Fruit fly (Drosophila melanogaster) whole organism, embryonic: ENCODE measurements around the gene timeout.

Experiments
- Aef1 ChIP-seq: fragments of 200-800 bp; sonication (Bioruptor generic); IDR thresholded peaks from 3 replicates; pipeline ENCODE4 v1.3.6; 2022; ENCODE audit warnings: missing biosample characterization, missing genetic modification characterization
- B-H2 ChIP-seq: fragments of 200-800 bp; sonication (Bioruptor generic); optimal IDR thresholded peaks from 2 replicates; lab custom pipeline; 2018; ENCODE audit warnings: missing biosample characterization, mild to moderate bottlenecking, missing genetic modification characterization
- CG11085 ChIP-seq: fragments of 200-800 bp; sonication (Bioruptor generic); IDR thresholded peaks from 2 replicates; pipeline ENCODE4 v1.3.6; 2022; ENCODE audit warnings: missing biosample characterization, missing genetic modification characterization
- CG11247 ChIP-seq: fragments of 200-800 bp; sonication (Bioruptor generic); IDR thresholded peaks from 2 replicates; pipeline ENCODE4 v1.3.6; 2022; ENCODE audit warnings: missing biosample characterization, missing genetic modification characterization
- CG11560 ChIP-seq: fragments of 200-800 bp; sonication (Bioruptor generic); IDR thresholded peaks from 3 replicates; pipeline ENCODE4 v1.3.6; 2022; ENCODE audit warnings: missing biosample characterization, missing genetic modification characterization
- CG12236 ChIP-seq: fragments of 200-800 bp; sonication (Bioruptor generic); optimal IDR thresholded peaks from 2 replicates; lab custom pipeline; 2016; ENCODE audit warnings: missing biosample characterization, missing genetic modification characterization
- CG12299 ChIP-seq: fragments of 200-800 bp; sonication (Bioruptor generic); optimal IDR thresholded peaks from 2 replicates; lab custom pipeline; 2018; ENCODE audit warnings: missing biosample characterization, mild to moderate bottlenecking, missing genetic modification characterization
- CG12744 ChIP-seq: fragments of 200-800 bp; sonication (Bioruptor generic); optimal IDR thresholded peaks from 2 replicates; lab custom pipeline; 2016; ENCODE audit warnings: missing biosample characterization, missing genetic modification characterization
- CG13624 ChIP-seq: fragments of 200-800 bp; sonication (Bioruptor generic); optimal IDR thresholded peaks from 2 replicates; lab custom pipeline; 2016; ENCODE audit warnings: missing biosample characterization, missing genetic modification characterization
- CG15073 ChIP-seq: fragments of 200-800 bp; sonication (Bioruptor generic); optimal IDR thresholded peaks from 2 replicates; lab custom pipeline; 2016; ENCODE audit warnings: missing biosample characterization, missing genetic modification characterization
- CG17385 ChIP-seq: fragments of 200-800 bp; sonication (Bioruptor generic); optimal IDR thresholded peaks from 3 replicates; lab custom pipeline; 2018; ENCODE audit warnings: missing biosample characterization, mild to moderate bottlenecking, missing genetic modification characterization
- CG17829 ChIP-seq: fragments of 200-800 bp; optimal IDR thresholded peaks from 2 replicates; lab custom pipeline; 2019; ENCODE audit warnings: missing biosample characterization, mild to moderate bottlenecking, missing genetic modification characterization, moderate library complexity
- CG31388 ChIP-seq: fragments of 200-800 bp; sonication (Bioruptor generic); optimal IDR thresholded peaks from 2 replicates; lab custom pipeline; 2016; ENCODE audit warnings: missing biosample characterization, missing genetic modification characterization
- CG31441 ChIP-seq: fragments of 200-800 bp; sonication (Bioruptor generic); IDR thresholded peaks from 2 replicates; pipeline ENCODE4 v1.3.6; 2022; ENCODE audit warnings: missing biosample characterization, missing genetic modification characterization
- CG34224 ChIP-seq: fragments of 200-800 bp; sonication (Bioruptor generic); IDR thresholded peaks from 3 replicates; pipeline ENCODE4 v1.3.6; 2022; ENCODE audit warnings: missing biosample characterization, missing genetic modification characterization; ENCODE audit not compliant: partially characterized antibody
- CG4617 ChIP-seq: fragments of 200-800 bp; sonication (Bioruptor generic); optimal IDR thresholded peaks from 3 replicates; lab custom pipeline; 2016; ENCODE audit warnings: missing biosample characterization, missing genetic modification characterization, borderline replicate concordance
- CG4820 ChIP-seq: fragments of 200-800 bp; sonication (Bioruptor generic); optimal IDR thresholded peaks from 3 replicates; lab custom pipeline; 2016; ENCODE audit warnings: missing biosample characterization, missing genetic modification characterization
- CG6254 ChIP-seq: fragments of 200-800 bp; sonication (Bioruptor generic); optimal IDR thresholded peaks from 3 replicates; lab custom pipeline; 2017; ENCODE audit warnings: mild to moderate bottlenecking, missing biosample characterization, missing genetic modification reagents, missing genetic modification characterization
- CG6854 ChIP-seq: fragments of 200-800 bp; sonication (Bioruptor generic); optimal IDR thresholded peaks from 3 replicates; lab custom pipeline; 2017; ENCODE audit warnings: missing biosample characterization, mild to moderate bottlenecking, missing genetic modification characterization
- CG7963 ChIP-seq: fragments of 200-800 bp; sonication (Bioruptor generic); IDR thresholded peaks from 3 replicates; pipeline ENCODE4 v1.3.6; 2022; ENCODE audit warnings: missing biosample characterization, missing genetic modification characterization; ENCODE audit not compliant: partially characterized antibody
- CG8290 ChIP-seq, 3 experiments: fragments of 200-800 bp; sonication (Bioruptor generic); optimal IDR thresholded peaks; 2 replicates each; lab custom pipeline; 2016 to 2019; ENCODE audit warnings: missing biosample characterization in 3 of 3, missing genetic modification characterization in 3 of 3, mild to moderate bottlenecking in 2 of 3, moderate library complexity in 1 of 3
- CHES-1-like ChIP-seq: fragments of 200-800 bp; sonication (Bioruptor generic); optimal IDR thresholded peaks from 2 replicates; lab custom pipeline; 2016; ENCODE audit warnings: missing biosample characterization, missing genetic modification characterization
- Dll ChIP-seq: fragments of 200-800 bp; sonication (Bioruptor generic); IDR thresholded peaks from 4 replicates; pipeline ENCODE4 v1.3.6; 2022; ENCODE audit warnings: missing biosample characterization, missing genetic modification characterization; ENCODE audit not compliant: partially characterized antibody
- Doc2 ChIP-seq: fragments of 200-800 bp; sonication (Bioruptor generic); IDR thresholded peaks from 2 replicates; pipeline ENCODE4 v1.3.6; 2022; ENCODE audit warnings: missing biosample characterization, missing genetic modification characterization
- Drgx ChIP-seq: fragments of 200-800 bp; sonication (Bioruptor generic); IDR thresholded peaks from 2 replicates; pipeline ENCODE4 v1.3.6; 2022; ENCODE audit warnings: missing biosample characterization, missing genetic modification characterization
- Fer2 ChIP-seq: fragments of 200-800 bp; sonication (Bioruptor generic); optimal IDR thresholded peaks from 2 replicates; lab custom pipeline; 2018; ENCODE audit warnings: missing biosample characterization, mild to moderate bottlenecking, missing genetic modification characterization, moderate library complexity
- HLH4C ChIP-seq: fragments of 200-800 bp; sonication (Bioruptor generic); IDR thresholded peaks from 3 replicates; pipeline ENCODE4 v1.3.6; 2022; ENCODE audit warnings: missing biosample characterization, missing genetic modification characterization; ENCODE audit not compliant: partially characterized antibody
- HLH54F ChIP-seq: fragments of 200-800 bp; sonication (Bioruptor generic); optimal IDR thresholded peaks from 3 replicates; lab custom pipeline; 2016; ENCODE audit warnings: missing biosample characterization, missing genetic modification characterization
- Hmr ChIP-seq: fragments of 200-800 bp; sonication (Bioruptor generic); optimal IDR thresholded peaks from 3 replicates; lab custom pipeline; 2017; ENCODE audit warnings: mild to moderate bottlenecking, missing biosample characterization, missing genetic modification reagents, missing genetic modification characterization
- Hsf ChIP-seq: fragments of 200-800 bp; sonication (Bioruptor generic); optimal IDR thresholded peaks from 3 replicates; lab custom pipeline; 2016; ENCODE audit warnings: missing biosample characterization, missing genetic modification characterization
- Jarid2 ChIP-seq: fragments of 200-800 bp; sonication (Bioruptor generic); optimal IDR thresholded peaks from 3 replicates; lab custom pipeline; 2017; ENCODE audit warnings: mild to moderate bottlenecking, missing biosample characterization, missing genetic modification reagents, missing genetic modification characterization
- NFAT ChIP-seq: fragments of 200-800 bp; sonication (Bioruptor generic); IDR thresholded peaks from 2 replicates; pipeline ENCODE4 v1.3.6; 2022; ENCODE audit warnings: missing biosample characterization, missing genetic modification characterization
- Ravus ChIP-seq: fragments of 200-800 bp; sonication (Bioruptor generic); IDR thresholded peaks from 2 replicates; pipeline ENCODE4 v1.3.6; 2022; ENCODE audit warnings: missing biosample characterization, missing genetic modification characterization
- Sry-δ ChIP-seq: fragments of 200-800 bp; sonication (Bioruptor generic); optimal IDR thresholded peaks from 2 replicates; lab custom pipeline; 2016; ENCODE audit warnings: missing biosample characterization, missing genetic modification characterization
- Stat92E ChIP-seq, 3 experiments: fragments of >200 bp in 2 of 3; fragments of 200-800 bp in 1 of 3; sonication (Bioruptor generic) in 1 of 3; optimal IDR thresholded peaks; 2 replicates each; lab custom pipeline; 2017 to 2019; ENCODE audit warnings: missing biosample characterization in 3 of 3, missing genetic modification characterization in 3 of 3, mild to moderate bottlenecking in 1 of 3, moderate library complexity in 1 of 3
- Tbp ChIP-seq: fragments of >200 bp; optimal IDR thresholded peaks from 2 replicates; lab custom pipeline; 2018; ENCODE audit warnings: missing biosample characterization, missing genetic modification characterization
- Xbp1 ChIP-seq: fragments of 200-800 bp; sonication (Bioruptor generic); optimal IDR thresholded peaks from 3 replicates; lab custom pipeline; 2016; ENCODE audit warnings: missing biosample characterization, mild to moderate bottlenecking, missing genetic modification characterization
- aop ChIP-seq: fragments of 200-800 bp; sonication (Bioruptor generic); IDR thresholded peaks from 2 replicates; pipeline ENCODE4 v1.3.6; 2022; ENCODE audit warnings: missing biosample characterization, missing genetic modification characterization
- ash1 ChIP-seq: fragments of 200-800 bp; sonication (Bioruptor generic); optimal IDR thresholded peaks from 2 replicates; lab custom pipeline; 2018; ENCODE audit warnings: missing biosample characterization, mild to moderate bottlenecking, missing genetic modification characterization
- ato ChIP-seq: fragments of 200-800 bp; sonication (Bioruptor generic); IDR thresholded peaks from 2 replicates; pipeline ENCODE4 v1.3.6; 2022; ENCODE audit warnings: missing biosample characterization, missing genetic modification characterization; ENCODE audit not compliant: partially characterized antibody
- danr ChIP-seq: fragments of 200-800 bp; sonication (Bioruptor generic); IDR thresholded peaks from 2 replicates; pipeline ENCODE4 v1.3.6; 2022; ENCODE audit warnings: missing biosample characterization, missing genetic modification characterization
- fd96Cb ChIP-seq: fragments of 200-800 bp; sonication (Bioruptor generic); optimal IDR thresholded peaks from 2 replicates; lab custom pipeline; 2018; ENCODE audit warnings: missing biosample characterization, mild to moderate bottlenecking, missing genetic modification characterization, moderate library complexity
- fu2 ChIP-seq: fragments of 200-800 bp; sonication (Bioruptor generic); optimal IDR thresholded peaks from 2 replicates; lab custom pipeline; 2016; ENCODE audit warnings: missing biosample characterization, missing genetic modification characterization
- grau ChIP-seq: fragments of 200-800 bp; optimal IDR thresholded peaks from 3 replicates; lab custom pipeline; 2019; ENCODE audit warnings: missing biosample characterization, mild to moderate bottlenecking, missing genetic modification characterization, moderate library complexity
- ham ChIP-seq: fragments of 200-800 bp; sonication (Bioruptor generic); IDR thresholded peaks from 2 replicates; pipeline ENCODE4 v1.3.6; 2022; ENCODE audit warnings: missing biosample characterization, missing genetic modification characterization
- sim ChIP-seq: fragments of 200-800 bp; sonication (Bioruptor generic); IDR thresholded peaks from 2 replicates; pipeline ENCODE4 v1.3.6; 2022; ENCODE audit warnings: missing biosample characterization, missing genetic modification characterization
- slp2 ChIP-seq: fragments of 200-800 bp; sonication (Bioruptor generic); optimal IDR thresholded peaks from 2 replicates; lab custom pipeline; 2016; ENCODE audit warnings: missing biosample characterization, missing genetic modification characterization
- unpg ChIP-seq: fragments of 200-800 bp; sonication (Bioruptor generic); optimal IDR thresholded peaks from 3 replicates; lab custom pipeline; 2018; ENCODE audit warnings: missing biosample characterization, mild to moderate bottlenecking, missing genetic modification characterization, moderate library complexity
- usp ChIP-seq: fragments of >200 bp; optimal IDR thresholded peaks from 2 replicates; lab custom pipeline; 2017; ENCODE audit warnings: missing biosample characterization, missing genetic modification characterization
- vvl ChIP-seq: fragments of 200-800 bp; sonication (Bioruptor generic); IDR thresholded peaks from 2 replicates; pipeline ENCODE4 v1.3.6; 2022; ENCODE audit warnings: missing biosample characterization, missing genetic modification characterization

Gene timeout

dm6 chr3R:13068022-13068421 lies 20.4 kb upstream of the timeout start (continued):
- TF ChIP-seq CG8290 (GFP tag; optimal IDR thresholded peaks at IDR 0.05; lab: Kevin White, UChicago) (peak; percentile 70), CG8290 (tag; optimal IDR thresholded peaks at IDR 0.05; lab: Kevin White, UChicago) (peak; percentile 65 to 95), CG17385 (GFP tag; lab: Kevin White, UChicago) (peak; percentile 67), Stat92E (GFP tag; optimal IDR thresholded peaks at IDR 0.05; lab: Kevin White, UChicago) (peak in 1 of 3 experiments; percentile 7), Drgx (GFP tag; lab: Robert Waterston, UW) (no peak), Tbp (GFP tag; lab: Kevin White, UChicago) (no peak), CG34224 (GFP tag; lab: Robert Waterston, UW) (no peak), ato (GFP tag; lab: Robert Waterston, UW) (no peak), CG11085 (GFP tag; lab: Robert Waterston, UW) (no peak; the same call in 1 of the 2 replicates), fd96Cb (peak; percentile 90), ash1 (GFP tag; lab: Kevin White, UChicago) (peak; percentile 89), CHES-1-like (GFP tag; lab: Kevin White, UChicago) (peak; percentile 60), CG12744 (GFP tag; lab: Kevin White, UChicago) (peak; percentile 64), aop (GFP tag; lab: Robert Waterston, UW) (no peak), ham (GFP tag; lab: Robert Waterston, UW) (no peak), CG31441 (GFP tag; lab: Robert Waterston, UW) (peak; percentile 92), CG17829 (tag; lab: Kevin White, UChicago) (peak; percentile 76), CG6254 (GFP tag; lab: Kevin White, UChicago) (peak; percentile 85), slp2 (GFP tag; lab: Kevin White, UChicago) (peak; percentile 50), grau (tag; lab: Kevin White, UChicago) (peak; percentile 64), fu2 (GFP tag; lab: Kevin White, UChicago) (no peak), Fer2 (tag; lab: Kevin White, UChicago) (peak; percentile 82), Dll (GFP tag; lab: Robert Waterston, UW) (no peak), CG12299 (tag; lab: Kevin White, UChicago) (peak; percentile 74), Sry-δ (GFP tag; lab: Kevin White, UChicago) (peak; percentile 46), Aef1 (GFP tag; lab: Robert Waterston, UW) (peak; percentile 17; the same call in 1 of the 3 replicates), Hmr (GFP tag; lab: Kevin White, UChicago) (peak; percentile 83), NFAT (GFP tag; lab: Robert Waterston, UW) (no peak), CG4820 (GFP tag; lab: Kevin White, UChicago) (peak; percentile 88), CG31388 (GFP tag; lab: Kevin White, UChicago) (peak; percentile 44), unpg (GFP tag; lab: Kevin White, UChicago) (peak; percentile 93), sim (GFP tag; lab: Robert Waterston, UW) (peak; percentile 94), HLH4C (no peak), CG15073 (GFP tag; lab: Kevin White, UChicago) (peak; percentile 47), Xbp1 (GFP tag; lab: Kevin White, UChicago) (peak; percentile 53), Ravus (GFP tag; lab: Robert Waterston, UW) (no peak; the same call in 1 of the 2 replicates), CG13624 (GFP tag; lab: Kevin White, UChicago) (peak; percentile 44), Jarid2 (peak; percentile 82), HLH54F (GFP tag; lab: Kevin White, UChicago) (peak; percentile 12), CG6854 (GFP tag; lab: Kevin White, UChicago) (peak; percentile 79), CG7963 (GFP tag; lab: Robert Waterston, UW) (no peak), danr (GFP tag; lab: Robert Waterston, UW) (peak; percentile 60), CG4617 (peak; percentile 14), CG12236 (GFP tag; lab: Kevin White, UChicago) (peak; percentile 87), usp (GFP tag; lab: Kevin White, UChicago) (no peak), Doc2 (no peak), Hsf (peak; percentile 64), CG11247 (GFP tag; lab: Robert Waterston, UW) (peak; percentile 64), vvl (GFP tag; lab: Robert Waterston, UW) (peak; percentile 86), CG11560 (tag; lab: Robert Waterston, UW) (0 out of 3 replicates have a peak, but pooled peaks have one; percentile 30), B-H2 (GFP tag; lab: Kevin White, UChicago) (no peak)
